Fruit fly (Drosophila melanogaster): ENCODE data around the gene CG3529.

DNA sequence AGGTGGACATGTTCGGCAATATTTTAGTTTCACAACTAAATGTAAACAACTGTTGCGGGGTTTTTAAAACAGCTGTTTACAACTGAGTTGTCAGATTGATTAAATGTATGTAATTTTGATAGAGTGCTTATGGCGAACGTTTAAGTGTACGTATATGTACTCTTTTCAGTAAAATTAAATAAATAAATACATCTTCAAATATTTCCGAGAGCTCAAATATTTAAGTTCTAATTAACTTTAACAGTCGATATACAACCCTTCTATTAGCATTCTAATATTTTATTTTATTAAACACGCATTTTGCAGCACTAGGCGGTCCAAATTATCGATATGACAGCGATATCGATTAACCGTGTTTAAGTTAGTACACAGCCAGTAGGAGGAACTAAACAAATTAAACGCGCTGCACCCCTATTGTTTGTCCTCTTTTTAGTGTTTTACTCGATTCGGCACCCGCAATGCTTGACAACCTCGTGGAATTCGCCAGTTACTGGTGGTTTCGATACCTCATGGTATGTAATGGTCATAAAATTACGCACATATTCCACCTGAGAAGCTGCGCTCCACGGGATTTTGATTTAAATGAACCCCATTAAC is 5.0 kb downstream of the CG3529 start, which contains the start of the genes CG3448 and ghi:
- no peak for TF ChIP-seq CG16779 (tag; optimal IDR thresholded peaks at IDR 0.05)
- peak; percentile 64 for TF ChIP-seq Eip93F (GFP tag; optimal IDR thresholded peaks at IDR 0.05)
- peak; percentile 63 for TF ChIP-seq Met (GFP tag; optimal IDR thresholded peaks at IDR 0.05)
